Worm (Caenorhabditis elegans) whole organism, L1 larva: ENCODE data around the gene rpl-26.

Experiments
- C04F5.9 ChIP-seq: sonication (generic microtip); optimal IDR thresholded peaks from 2 replicates; lab custom pipeline; 2016; ENCODE audit warnings: missing genetic modification characterization, missing compliant biosample characterization
- C16A3.4 ChIP-seq: fragments of 150-350 bp; optimal IDR thresholded peaks from 2 replicates; lab custom pipeline; 2014; ENCODE audit warnings: missing biosample characterization, missing genetic modification characterization
- F16B12.6 ChIP-seq: fragments of 150-350 bp; optimal IDR thresholded peaks from 2 replicates; lab custom pipeline; 2014; ENCODE audit warnings: missing biosample characterization, missing genetic modification characterization
- aly-2 ChIP-seq: fragments of 150-350 bp; optimal IDR thresholded peaks from 2 replicates; lab custom pipeline; 2014; ENCODE audit warnings: missing biosample characterization, missing genetic modification characterization
- ceh-8 ChIP-seq: fragments of 200-800 bp; sonication (Bioruptor generic); optimal IDR thresholded peaks from 2 replicates; lab custom pipeline; 2018; ENCODE audit warnings: mild to moderate bottlenecking, missing genetic modification characterization, moderate library complexity, missing compliant biosample characterization
- ceh-82 ChIP-seq, 3 experiments: fragments of 150-350 bp in 1 of 3; sonication (generic microtip) in 2 of 3; optimal IDR thresholded peaks; 2 replicates each; lab custom pipeline; 2014 to 2017; ENCODE audit warnings: missing biosample characterization in 3 of 3, missing genetic modification characterization in 3 of 3
- ceh-90 ChIP-seq: sonication (generic microtip); optimal IDR thresholded peaks from 2 replicates; lab custom pipeline; 2016; ENCODE audit warnings: missing genetic modification characterization, missing compliant biosample characterization
- ces-1 ChIP-seq: fragments of 150-350 bp; optimal IDR thresholded peaks from 2 replicates; lab custom pipeline; 2014; ENCODE audit warnings: missing biosample characterization, missing genetic modification reagents, missing genetic modification characterization
- efl-1 ChIP-seq, 4 experiments: fragments of 150-350 bp; optimal IDR thresholded peaks in 3 of 4; peaks in 1 of 4; 1 replicate in 1 of 4; 2 replicates in 3 of 4; lab custom pipeline; 2014; ENCODE audit warnings: missing biosample characterization in 2 of 4, missing genetic modification characterization in 2 of 4, missing genetic modification reagents in 2 of 4
- egl-13 ChIP-seq: sonication (generic microtip); optimal IDR thresholded peaks from 2 replicates; lab custom pipeline; 2016; ENCODE audit warnings: missing genotype, missing genetic modification reagents, missing genetic modification characterization, missing compliant biosample characterization
- egl-27 ChIP-seq, 2 experiments: fragments of 150-350 bp in 1 of 2; sonication (generic microtip); optimal IDR thresholded peaks; 3 replicates each; lab custom pipeline; 2017 to 2018; ENCODE audit warnings: missing biosample characterization in 2 of 2, missing genetic modification characterization in 2 of 2, missing genetic modification reagents in 2 of 2
- elt-2 ChIP-seq: sonication (generic microtip); optimal IDR thresholded peaks from 2 replicates; lab custom pipeline; 2016; ENCODE audit warnings: missing genetic modification characterization, mild to moderate bottlenecking, inconsistent platforms, missing compliant biosample characterization, missing genetic modification reagents
- ets-5 ChIP-seq: fragments of 200-800 bp; sonication (Bioruptor generic); IDR thresholded peaks from 2 replicates; pipeline ENCODE4 v1.3.6; 2022; ENCODE audit warnings: missing genetic modification characterization, missing compliant biosample characterization
- fos-1 ChIP-seq: fragments of 150-350 bp; optimal IDR thresholded peaks from 2 replicates; lab custom pipeline; 2014; ENCODE audit warnings: missing biosample characterization, missing genetic modification characterization
- grh-1 ChIP-seq: fragments of 200-800 bp; sonication (Bioruptor generic); IDR thresholded peaks from 2 replicates; pipeline ENCODE4 v1.3.6; 2022; ENCODE audit warnings: missing genetic modification reagents, missing genetic modification characterization, missing compliant biosample characterization
- hlh-17 ChIP-seq: fragments of 200-800 bp; sonication (Bioruptor generic); optimal IDR thresholded peaks from 2 replicates; lab custom pipeline; 2018; ENCODE audit warnings: missing genetic modification characterization, mild to moderate bottlenecking, missing compliant biosample characterization, moderate library complexity, borderline replicate concordance
- hpl-2 ChIP-seq: fragments of 150-350 bp; optimal IDR thresholded peaks from 2 replicates; lab custom pipeline; 2014; ENCODE audit warnings: missing biosample characterization, missing genetic modification reagents, missing genetic modification characterization
- lin-13 ChIP-seq: fragments of 150-350 bp; optimal IDR thresholded peaks from 2 replicates; lab custom pipeline; 2014; ENCODE audit warnings: missing biosample characterization, missing genetic modification reagents, missing genetic modification characterization
- lin-15B ChIP-seq: fragments of 150-350 bp; sonication (generic microtip); optimal IDR thresholded peaks from 3 replicates; lab custom pipeline; 2014; ENCODE audit warnings: missing biosample characterization, missing genetic modification characterization
- lin-39 ChIP-seq: fragments of 150-350 bp; optimal IDR thresholded peaks from 2 replicates; lab custom pipeline; 2014; ENCODE audit warnings: missing biosample characterization, missing genetic modification reagents, missing genetic modification characterization
- lsy-2 ChIP-seq, 2 experiments: fragments of 150-350 bp; optimal IDR thresholded peaks; 2 replicates each; lab custom pipeline; 2014; ENCODE audit warnings: missing biosample characterization in 2 of 2, missing genetic modification characterization in 2 of 2
- mdl-1 ChIP-seq, 2 experiments: fragments of 150-350 bp; optimal IDR thresholded peaks; 2 replicates each; lab custom pipeline; 2014 to 2017; ENCODE audit warnings: missing biosample characterization in 2 of 2, missing genetic modification characterization in 2 of 2, inconsistent platforms in 1 of 2
- mef-2 ChIP-seq: fragments of 150-350 bp; optimal IDR thresholded peaks from 2 replicates; lab custom pipeline; 2014; ENCODE audit warnings: missing biosample characterization, missing genetic modification characterization
- nhr-237 ChIP-seq: fragments of 150-350 bp; optimal IDR thresholded peaks from 2 replicates; lab custom pipeline; 2014; ENCODE audit warnings: missing biosample characterization, missing genetic modification characterization
- nhr-47 ChIP-seq: sonication (generic microtip); optimal IDR thresholded peaks from 2 replicates; lab custom pipeline; 2016; ENCODE audit warnings: mild to moderate bottlenecking, missing genetic modification characterization, moderate library complexity, missing compliant biosample characterization
- nhr-71 ChIP-seq: sonication (generic microtip); optimal IDR thresholded peaks from 2 replicates; lab custom pipeline; 2016; ENCODE audit warnings: mild to moderate bottlenecking, missing genetic modification characterization, moderate library complexity, missing compliant biosample characterization
- nhr-84 ChIP-seq: sonication (generic microtip); optimal IDR thresholded peaks from 2 replicates; lab custom pipeline; 2017; ENCODE audit warnings: missing biosample characterization, missing genetic modification characterization
- pag-3 ChIP-seq: sonication (generic microtip); optimal IDR thresholded peaks from 2 replicates; lab custom pipeline; 2017; ENCODE audit warnings: missing genetic modification characterization, mild to moderate bottlenecking, missing compliant biosample characterization, antibody characterized with exemption, borderline replicate concordance; ENCODE audit not compliant: insufficient read depth
- pax-3 ChIP-seq: fragments of 200-800 bp; sonication (Bioruptor generic); optimal IDR thresholded peaks from 2 replicates; lab custom pipeline; 2018; ENCODE audit warnings: mild to moderate bottlenecking, missing genetic modification characterization, moderate library complexity, missing compliant biosample characterization
- pqm-1 ChIP-seq: sonication (generic microtip); optimal IDR thresholded peaks from 3 replicates; lab custom pipeline; 2017; ENCODE audit warnings: missing biosample characterization, missing genetic modification characterization
- skn-1 ChIP-seq: fragments of 150-350 bp; optimal IDR thresholded peaks from 2 replicates; lab custom pipeline; 2014; ENCODE audit warnings: missing biosample characterization, missing genetic modification characterization
- snpc-4 ChIP-seq: fragments of 150-350 bp; optimal IDR thresholded peaks from 2 replicates; lab custom pipeline; 2014; ENCODE audit warnings: missing biosample characterization, missing genetic modification characterization
- snu-23 ChIP-seq: sonication (generic microtip); optimal IDR thresholded peaks from 2 replicates; lab custom pipeline; 2016; ENCODE audit warnings: missing genetic modification characterization, missing compliant biosample characterization
- sptf-1 ChIP-seq: fragments of 150-350 bp; optimal IDR thresholded peaks from 2 replicates; lab custom pipeline; 2014; ENCODE audit warnings: missing biosample characterization, missing genetic modification characterization
- sup-37 ChIP-seq: fragments of 200-800 bp; sonication (Bioruptor generic); optimal IDR thresholded peaks from 2 replicates; lab custom pipeline; 2018; ENCODE audit warnings: mild to moderate bottlenecking, missing genetic modification characterization, missing compliant biosample characterization
- swsn-7 ChIP-seq: sonication (generic microtip); optimal IDR thresholded peaks from 2 replicates; lab custom pipeline; 2016; ENCODE audit warnings: missing genetic modification characterization, missing compliant biosample characterization
- tbx-2 ChIP-seq: sonication (generic microtip); optimal IDR thresholded peaks from 2 replicates; lab custom pipeline; 2016; ENCODE audit warnings: missing genetic modification characterization, missing compliant biosample characterization
- unc-30 ChIP-seq: sonication (generic microtip); optimal IDR thresholded peaks from 2 replicates; lab custom pipeline; 2017; ENCODE audit warnings: missing biosample characterization, missing genetic modification characterization
- unc-62 ChIP-seq: fragments of 150-350 bp; optimal IDR thresholded peaks from 2 replicates; lab custom pipeline; 2014; ENCODE audit warnings: missing biosample characterization, missing genetic modification reagents, missing genetic modification characterization
- unc-86 ChIP-seq: sonication (generic microtip); optimal IDR thresholded peaks from 2 replicates; lab custom pipeline; 2016; ENCODE audit warnings: missing genetic modification characterization, missing compliant biosample characterization
- vab-15 ChIP-seq: sonication (generic microtip); optimal IDR thresholded peaks from 2 replicates; lab custom pipeline; 2017; ENCODE audit warnings: missing genotype, mild to moderate bottlenecking, missing genetic modification characterization, missing compliant biosample characterization
- zag-1 ChIP-seq: fragments of 150-350 bp; optimal IDR thresholded peaks from 2 replicates; lab custom pipeline; 2014; ENCODE audit warnings: missing biosample characterization, missing genetic modification characterization
- zip-4 ChIP-seq: fragments of 200-800 bp; sonication (Bioruptor generic); optimal IDR thresholded peaks from 2 replicates; lab custom pipeline; 2018; ENCODE audit warnings: mild to moderate bottlenecking, missing genetic modification characterization, moderate library complexity, missing compliant biosample characterization
- ztf-11 ChIP-seq, 2 experiments: sonication (generic microtip); optimal IDR thresholded peaks; 2 replicates each; lab custom pipeline; 2016 to 2017; ENCODE audit warnings: missing genetic modification characterization in 2 of 2, missing biosample characterization in 1 of 2, missing compliant biosample characterization in 1 of 2

rpl-26 gene

DNA sequence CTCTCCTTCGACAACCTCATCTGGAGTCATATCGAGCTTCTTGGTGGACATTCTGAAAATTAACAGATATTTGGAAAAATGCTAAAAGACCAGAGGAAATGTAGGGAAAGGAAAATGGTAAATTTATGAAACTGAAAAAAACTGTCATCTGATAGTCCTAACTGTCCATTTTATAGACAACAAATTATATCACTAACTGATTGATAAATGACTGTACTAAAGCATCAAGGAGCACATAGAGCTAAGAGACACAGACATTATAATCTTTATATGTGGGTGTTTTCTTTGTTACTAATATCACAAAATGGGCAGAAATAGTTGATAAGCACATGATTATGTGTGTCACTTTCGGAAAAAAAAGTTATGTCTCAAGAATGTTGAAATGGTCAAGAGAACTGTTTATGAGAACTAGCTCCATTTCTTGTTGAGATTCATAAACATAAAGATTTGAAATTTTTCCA is 35.7 kb upstream of the rpl-26 start, which contains the start of gene F54C9.3 (continued):
- TF ChIP-seq elt-2: peak; percentile 85
- TF ChIP-seq pqm-1 (tag; lab: Kevin White, UChicago): peak; percentile 57
- TF ChIP-seq nhr-47: no peak
- no peak for TF ChIP-seq unc-62 (GFP tag; lab: Kevin White, UChicago)
- no peak for TF ChIP-seq swsn-7 (tag; lab: Kevin White, UChicago)
- TF ChIP-seq tbx-2: no peak
- no peak for TF ChIP-seq lin-15B (tag; lab: Kevin White, UChicago)
- TF ChIP-seq vab-15: no peak
- no peak for TF ChIP-seq pag-3 (tag; lab: Kevin White, UChicago)
- no peak for TF ChIP-seq snpc-4 (tag; lab: Kevin White, UChicago)
- TF ChIP-seq ets-5 (GFP tag; lab: Robert Waterston, UW): no peak
- TF ChIP-seq hlh-17: no peak
- TF ChIP-seq zip-4 (GFP tag; lab: Kevin White, UChicago): no peak

DNA sequence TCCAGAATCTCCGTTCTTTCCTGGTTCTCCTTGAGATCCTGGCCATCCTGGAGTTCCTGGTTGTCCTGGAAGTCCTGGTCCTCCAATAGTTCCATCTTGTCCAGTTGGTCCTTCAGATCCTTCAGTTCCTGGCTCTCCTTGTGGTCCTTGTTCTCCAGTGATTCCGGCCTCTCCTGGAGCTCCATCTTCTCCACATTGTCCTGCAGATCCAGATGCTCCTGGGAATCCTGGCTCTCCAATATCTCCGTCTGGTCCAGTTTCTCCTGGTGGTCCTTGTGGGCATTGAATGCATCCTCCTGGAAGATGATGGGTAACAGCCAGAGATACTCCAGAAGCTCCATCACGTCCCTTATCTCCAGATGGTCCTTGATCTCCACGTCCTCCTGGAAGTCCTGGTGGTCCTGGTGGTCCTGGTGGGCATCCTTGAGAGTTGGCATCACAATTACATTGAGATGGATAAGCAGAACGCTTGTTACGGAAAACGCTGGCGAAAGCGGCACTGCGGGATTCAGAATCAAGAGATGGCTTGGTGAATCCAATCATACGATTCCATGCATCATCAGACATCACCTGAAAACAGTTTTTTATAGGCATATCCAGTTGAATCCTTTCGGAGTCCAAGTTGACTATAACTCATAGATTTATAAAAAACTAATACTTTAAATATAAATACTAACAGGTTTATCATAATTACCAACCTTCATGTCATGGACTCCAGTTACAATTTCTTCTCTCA is 34.2 kb upstream of the rpl-26 start:
- no peak for TF ChIP-seq lin-39 (tag; lab: Kevin White, UChicago)
- TF ChIP-seq C04F5.9: no peak
- TF ChIP-seq skn-1 (tag; lab: Kevin White, UChicago): no peak
- no peak for TF ChIP-seq mdl-1 (tag; optimal IDR thresholded peaks at IDR 0.05; lab: Kevin White, UChicago)
- no peak for TF ChIP-seq ets-5 (GFP tag; lab: Robert Waterston, UW)
- TF ChIP-seq ceh-90 (tag; lab: Kevin White, UChicago): no peak
- no peak for TF ChIP-seq zag-1 (tag; lab: Kevin White, UChicago)
- TF ChIP-seq efl-1 (optimal IDR thresholded peaks at IDR 0.05; lab: Kevin White, UChicago): no peak
- no peak for TF ChIP-seq efl-1 (GFP tag; optimal IDR thresholded peaks at IDR 0.05 in 1 of 2; lab: Kevin White, UChicago)
- no peak for TF ChIP-seq F16B12.6 (tag; lab: Kevin White, UChicago)
- TF ChIP-seq ces-1: no peak
- no peak for TF ChIP-seq lin-13 (GFP tag; lab: Kevin White, UChicago)
- no peak for TF ChIP-seq nhr-84
- no peak for TF ChIP-seq pax-3 (tag; lab: Kevin White, UChicago)
- no peak for TF ChIP-seq sup-37 (GFP tag; lab: Kevin White, UChicago)
- TF ChIP-seq grh-1: no peak
- no peak for TF ChIP-seq nhr-237 (tag; lab: Kevin White, UChicago)
- no peak for TF ChIP-seq sptf-1 (tag; lab: Kevin White, UChicago)
- no peak for TF ChIP-seq aly-2
- TF ChIP-seq mef-2 (tag; lab: Kevin White, UChicago): no peak

DNA sequence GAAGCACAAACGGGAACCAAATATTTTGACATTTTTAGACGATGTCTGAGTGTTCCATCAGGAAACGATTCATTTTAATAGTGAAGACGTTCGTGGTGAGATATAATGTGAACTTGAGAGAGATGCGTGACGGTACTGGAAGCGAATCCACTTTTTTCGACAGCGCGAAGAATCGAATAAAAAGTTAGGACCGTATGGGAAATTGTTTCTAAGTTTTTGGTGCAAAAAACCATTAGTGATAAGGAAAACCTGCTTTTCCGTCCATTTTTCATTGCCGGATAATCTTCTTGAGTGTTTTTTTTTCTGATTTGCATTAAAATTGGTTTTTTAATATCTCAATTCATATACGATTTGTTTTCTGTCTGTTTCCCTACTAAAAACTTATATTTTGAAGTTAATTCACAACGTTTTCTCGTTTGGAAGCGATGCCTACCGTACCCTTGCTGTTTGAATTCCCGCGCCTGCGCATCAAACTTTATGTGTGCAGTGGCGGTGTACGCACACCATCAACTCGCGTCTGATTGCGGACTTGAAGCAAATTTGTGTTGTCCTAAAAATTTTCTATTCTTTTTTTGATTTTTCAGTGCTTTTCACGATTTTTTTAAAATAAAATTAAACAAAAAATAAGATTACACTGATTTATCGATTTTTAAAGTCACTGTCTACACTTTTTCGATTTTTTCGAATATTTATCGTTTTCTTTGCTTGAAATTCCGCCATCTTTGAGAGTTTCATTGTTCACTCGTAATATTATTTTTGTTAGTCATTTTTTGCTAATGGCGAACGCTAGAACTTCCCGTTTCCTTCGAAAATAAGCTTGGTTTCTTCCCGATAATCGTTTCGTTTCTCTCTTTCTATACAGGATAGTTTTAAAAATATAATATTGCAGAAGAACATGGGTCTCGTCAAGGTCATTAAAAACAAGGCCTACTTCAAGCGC is 33.3 kb upstream of the rpl-26 start, which contains the start of the genes col-38 and rpl-5:
Gene col-38, minus strand, starts transcription at position 51 of the 940 bp plus-strand sequence.
Gene rpl-5, plus strand, starts transcription at position 890 of the 940 bp plus-strand sequence.
- TF ChIP-seq pax-3 (tag; lab: Kevin White, UChicago): peak; percentile 82
- peak; percentile 97 to 99 for TF ChIP-seq lsy-2 (tag; optimal IDR thresholded peaks at IDR 0.05; lab: Kevin White, UChicago)
- TF ChIP-seq nhr-84: no peak
- TF ChIP-seq egl-13 (tag; lab: Kevin White, UChicago): peak; percentile 74
- TF ChIP-seq lin-13 (GFP tag; lab: Kevin White, UChicago): peak; percentile 87
- peak; percentile 85 for TF ChIP-seq C04F5.9
- no peak for TF ChIP-seq egl-27 (tag; optimal IDR thresholded peaks at IDR 0.05; lab: Kevin White, UChicago)
- TF ChIP-seq nhr-237 (tag; lab: Kevin White, UChicago): peak; percentile 78
- peak; percentile 73 to 96 (median 77) for TF ChIP-seq ceh-82 (tag; optimal IDR thresholded peaks at IDR 0.05; lab: Kevin White, UChicago)
- TF ChIP-seq efl-1 (optimal IDR thresholded peaks at IDR 0.05; lab: Kevin White, UChicago): peak; percentile 82 to 98
- TF ChIP-seq efl-1 (GFP tag; optimal IDR thresholded peaks at IDR 0.05 in 1 of 2; lab: Kevin White, UChicago): peak; percentile 97 to 100
- peak in 1 of 2 experiments; percentile 56 for TF ChIP-seq ztf-11 (tag; optimal IDR thresholded peaks at IDR 0.05; lab: Kevin White, UChicago)
- TF ChIP-seq snu-23 (GFP tag; lab: Kevin White, UChicago): peak; percentile 95
- no peak for TF ChIP-seq unc-30
- peak; percentile 75 for TF ChIP-seq grh-1
- peak; percentile 45 for TF ChIP-seq hpl-2 (GFP tag; lab: Kevin White, UChicago)
- peak; percentile 47 for TF ChIP-seq zip-4 (GFP tag; lab: Kevin White, UChicago)
- peak; percentile 30 for TF ChIP-seq aly-2
- TF ChIP-seq fos-1: peak; percentile 79
- peak; percentile 79 for TF ChIP-seq unc-86 (tag; lab: Kevin White, UChicago)
- no peak for TF ChIP-seq ets-5 (GFP tag; lab: Robert Waterston, UW)
- TF ChIP-seq C16A3.4: peak; percentile 96
- TF ChIP-seq nhr-71 (tag; lab: Kevin White, UChicago): peak; percentile 94
- TF ChIP-seq ceh-8 (GFP tag; lab: Kevin White, UChicago): peak; percentile 60
